Fruit fly (Drosophila melanogaster): ENCODE data around the gene CG4332.

DNA sequence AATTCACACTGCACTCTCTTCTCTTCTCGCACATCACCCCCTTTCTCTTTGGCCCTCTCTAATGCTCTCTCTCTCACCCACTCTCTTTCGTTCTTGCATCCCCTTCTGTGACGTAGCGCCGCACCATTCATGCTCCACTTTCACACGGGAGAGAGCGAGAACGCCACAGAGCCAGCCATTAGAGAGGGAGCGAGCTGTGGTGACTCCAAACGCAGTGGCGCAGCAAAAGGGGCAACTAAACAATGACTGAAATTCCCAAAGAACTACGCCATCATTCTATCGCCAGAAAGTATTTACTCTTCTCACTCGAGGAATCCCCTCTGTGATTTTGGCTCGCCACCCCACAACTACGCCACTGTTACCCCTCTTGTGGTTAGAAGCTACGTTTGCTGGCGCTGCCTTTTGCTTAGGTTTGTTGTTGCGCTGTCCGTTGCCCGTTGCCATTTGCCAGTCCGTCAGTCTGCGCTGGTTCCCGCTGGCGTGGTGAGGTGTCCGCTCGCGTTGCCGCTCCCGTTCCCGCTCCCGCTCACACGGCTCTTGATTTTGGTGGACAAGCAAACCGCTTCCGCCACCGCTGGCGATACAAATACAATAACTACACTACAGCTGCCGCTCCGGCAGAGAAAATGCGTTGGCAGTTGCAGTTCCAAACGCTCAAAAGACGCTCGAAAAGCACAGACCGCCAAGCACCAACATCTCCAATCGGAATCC lies 23.6 kb upstream of the CG4332 start:
- TF ChIP-seq fd85E (GFP tag; optimal IDR thresholded peaks at IDR 0.05), result peak; percentile 94
- peak; percentile 99 for TF ChIP-seq Lpt (GFP tag; optimal IDR thresholded peaks at IDR 0.05)
- TF ChIP-seq salr (GFP tag; optimal IDR thresholded peaks at IDR 0.05), result peak; percentile 91 to 96
- TF ChIP-seq topi (GFP tag; optimal IDR thresholded peaks at IDR 0.05), result peak; percentile 98
- peak; percentile 97 for TF ChIP-seq achi (GFP tag; optimal IDR thresholded peaks at IDR 0.05)
- TF ChIP-seq Eip93F (GFP tag; optimal IDR thresholded peaks at IDR 0.05), result peak; percentile 95
- peak; percentile 96 for TF ChIP-seq Sox15 (GFP tag; optimal IDR thresholded peaks at IDR 0.05)

Data from whole organism, prepupa.